Fruit fly (Drosophila melanogaster) whole organism, adult: Measurements from ENCODE around the gene CG6356.

Experiments
- CG11617 ChIP-seq: fragments of 200-800 bp; sonication (Bioruptor generic); optimal IDR thresholded peaks from 2 replicates; lab custom pipeline; 2017; ENCODE audit warnings: mild to moderate bottlenecking, missing biosample characterization, missing genetic modification reagents, missing genetic modification characterization
- CG12768 ChIP-seq: fragments of 200-800 bp; sonication (Bioruptor generic); optimal IDR thresholded peaks from 2 replicates; lab custom pipeline; 2017; ENCODE audit warnings: missing biosample characterization, missing genetic modification characterization, mild to moderate bottlenecking, moderate library complexity, missing genetic modification reagents
- CG14711 ChIP-seq: fragments of 200-800 bp; sonication (Bioruptor generic); optimal IDR thresholded peaks from 2 replicates; lab custom pipeline; 2018; ENCODE audit warnings: missing biosample characterization, mild to moderate bottlenecking, missing genetic modification characterization, moderate library complexity
- CG1620 ChIP-seq: fragments of 200-800 bp; sonication (Bioruptor generic); optimal IDR thresholded peaks from 2 replicates; lab custom pipeline; 2016; ENCODE audit warnings: missing biosample characterization, missing genetic modification characterization
- CG33017 ChIP-seq: fragments of 200-800 bp; sonication (Bioruptor generic); optimal IDR thresholded peaks from 2 replicates; lab custom pipeline; 2018; ENCODE audit warnings: missing biosample characterization, mild to moderate bottlenecking, missing genetic modification characterization, moderate library complexity
- CG5204 ChIP-seq: fragments of 200-800 bp; sonication (Bioruptor generic); optimal IDR thresholded peaks from 2 replicates; lab custom pipeline; 2016; ENCODE audit warnings: missing biosample characterization, missing genetic modification characterization
- CG7045 ChIP-seq: fragments of 200-800 bp; sonication (Bioruptor generic); optimal IDR thresholded peaks from 2 replicates; lab custom pipeline; 2017; ENCODE audit warnings: missing biosample characterization, mild to moderate bottlenecking, missing genetic modification characterization
- CG7101 ChIP-seq: fragments of 200-800 bp; sonication (Bioruptor generic); optimal IDR thresholded peaks from 2 replicates; lab custom pipeline; 2018; ENCODE audit warnings: missing biosample characterization, mild to moderate bottlenecking, missing genetic modification characterization, moderate library complexity
- Clk ChIP-seq: fragments of 200-800 bp; sonication (Bioruptor generic); optimal IDR thresholded peaks from 2 replicates; lab custom pipeline; 2017; ENCODE audit warnings: missing biosample characterization, missing genetic modification characterization
- Crg-1 ChIP-seq: fragments of 200-800 bp; sonication (Bioruptor generic); optimal IDR thresholded peaks from 2 replicates; lab custom pipeline; 2016; ENCODE audit warnings: missing biosample characterization, missing genetic modification characterization
- Hr96 ChIP-seq: fragments of 200-800 bp; sonication (Bioruptor generic); optimal IDR thresholded peaks from 2 replicates; lab custom pipeline; 2016; ENCODE audit warnings: missing biosample characterization, missing genetic modification characterization
- Mnt ChIP-seq: fragments of 200-800 bp; sonication (Bioruptor generic); optimal IDR thresholded peaks from 2 replicates; lab custom pipeline; 2016; ENCODE audit warnings: missing biosample characterization, mild to moderate bottlenecking, missing genetic modification characterization
- bab1 ChIP-seq: fragments of 200-800 bp; sonication (Bioruptor generic); optimal IDR thresholded peaks from 3 replicates; lab custom pipeline; 2019; ENCODE audit warnings: missing biosample characterization, mild to moderate bottlenecking, missing genetic modification characterization, moderate library complexity
- cic ChIP-seq: fragments of 200-800 bp; sonication (Bioruptor generic); optimal IDR thresholded peaks from 2 replicates; lab custom pipeline; 2017; ENCODE audit warnings: missing biosample characterization, mild to moderate bottlenecking, missing genetic modification characterization, moderate library complexity
- cnc ChIP-seq, 2 experiments: fragments of >200 bp; optimal IDR thresholded peaks; 2 replicates each; lab custom pipeline; 2017
- kay ChIP-seq: fragments of 200-800 bp; sonication (Bioruptor generic); peaks from one replicate; lab custom pipeline; 2016; ENCODE audit warnings: missing biosample characterization, missing genetic modification characterization, borderline replicate concordance
- ovo ChIP-seq: fragments of 200-800 bp; sonication (Bioruptor generic); optimal IDR thresholded peaks from 2 replicates; lab custom pipeline; 2016; ENCODE audit warnings: missing biosample characterization, missing genetic modification characterization
- pad ChIP-seq: fragments of 200-800 bp; sonication (Bioruptor generic); optimal IDR thresholded peaks from 3 replicates; lab custom pipeline; 2017; ENCODE audit warnings: missing biosample characterization, missing genetic modification characterization, mild to moderate bottlenecking, moderate library complexity, missing genetic modification reagents
- tj ChIP-seq: fragments of 200-800 bp; sonication (Bioruptor generic); optimal IDR thresholded peaks from 3 replicates; lab custom pipeline; 2017; ENCODE audit warnings: missing biosample characterization, mild to moderate bottlenecking, missing genetic modification characterization, moderate library complexity
- toe ChIP-seq: fragments of 200-800 bp; sonication (Bioruptor generic); optimal IDR thresholded peaks from 2 replicates; lab custom pipeline; 2016; ENCODE audit warnings: missing biosample characterization, missing genetic modification characterization

The CG6356 gene

DNA sequence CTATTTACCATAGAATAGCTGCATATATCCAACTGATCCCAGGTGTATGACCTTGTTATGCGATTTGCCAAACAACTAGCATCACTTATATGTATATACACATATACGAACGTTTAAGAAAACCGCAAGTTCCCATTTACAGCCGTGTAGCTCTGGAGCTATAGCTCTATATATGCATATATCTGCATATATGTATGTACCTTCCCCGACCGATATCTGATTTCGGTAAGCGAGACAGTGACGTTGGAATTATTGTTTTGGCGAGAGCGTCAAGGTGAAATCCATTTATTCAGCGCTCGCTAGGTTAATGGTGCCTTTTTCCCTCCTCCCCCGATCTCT is 23.7 kb upstream of the CG6356 start:
- peak; percentile 35 for TF ChIP-seq CG11617 (GFP tag; lab: Kevin White, UChicago)
- peak; percentile 90 for TF ChIP-seq pad (GFP tag; lab: Kevin White, UChicago)
- no peak for TF ChIP-seq CG7101 (tag; lab: Kevin White, UChicago)
- peak; percentile 69 for TF ChIP-seq kay (GFP tag; lab: Kevin White, UChicago)
- TF ChIP-seq ovo (GFP tag; lab: Kevin White, UChicago), result no peak
- TF ChIP-seq Hr96 (GFP tag; lab: Kevin White, UChicago), result no peak
- peak; percentile 32 for TF ChIP-seq tj (GFP tag; lab: Kevin White, UChicago)
- TF ChIP-seq toe, result no peak
- TF ChIP-seq Crg-1 (GFP tag; lab: Kevin White, UChicago), result peak; percentile 4
- no peak for TF ChIP-seq CG14711 (tag; lab: Kevin White, UChicago)

dm6 chr3R:24260411-24260810 is 23.3 kb upstream of the CG6356 start:
- TF ChIP-seq CG14711 (tag; lab: Kevin White, UChicago) (no peak), kay (GFP tag; lab: Kevin White, UChicago) (peak; percentile 97)

dm6 chr3R:24261380-24262021 is 22.3 kb upstream of the CG6356 start:
- no peak for TF ChIP-seq ovo (GFP tag; lab: Kevin White, UChicago)
- no peak for TF ChIP-seq bab1 (GFP tag; lab: Kevin White, UChicago)
- TF ChIP-seq Clk (GFP tag; lab: Kevin White, UChicago), result no peak
- TF ChIP-seq Hr96 (GFP tag; lab: Kevin White, UChicago), result no peak
- TF ChIP-seq kay (GFP tag; lab: Kevin White, UChicago), result no peak
- TF ChIP-seq Mnt, result no peak
- no peak for TF ChIP-seq CG7045 (GFP tag; lab: Kevin White, UChicago)
- no peak for TF ChIP-seq Crg-1 (GFP tag; lab: Kevin White, UChicago)
- no peak for TF ChIP-seq cnc (optimal IDR thresholded peaks at IDR 0.05; lab: Kevin White, UChicago)
- no peak for TF ChIP-seq CG12768
- no peak for TF ChIP-seq pad (GFP tag; lab: Kevin White, UChicago)
- TF ChIP-seq CG1620 (GFP tag; lab: Kevin White, UChicago), result no peak
- no peak for TF ChIP-seq toe
- no peak for TF ChIP-seq CG11617 (GFP tag; lab: Kevin White, UChicago)
- TF ChIP-seq tj (GFP tag; lab: Kevin White, UChicago), result no peak
- TF ChIP-seq cic (GFP tag; lab: Kevin White, UChicago), result no peak

dm6 chr3R:24262923-24263322 is 20.8 kb upstream of the CG6356 start:
- TF ChIP-seq toe (no peak), Hr96 (GFP tag; lab: Kevin White, UChicago) (no peak), CG1620 (GFP tag; lab: Kevin White, UChicago) (no peak), CG11617 (GFP tag; lab: Kevin White, UChicago) (no peak), CG14711 (tag; lab: Kevin White, UChicago) (no peak), cnc (optimal IDR thresholded peaks at IDR 0.05; lab: Kevin White, UChicago) (no peak), pad (GFP tag; lab: Kevin White, UChicago) (no peak), ovo (GFP tag; lab: Kevin White, UChicago) (no peak), Clk (GFP tag; lab: Kevin White, UChicago) (no peak), CG5204 (GFP tag; lab: Kevin White, UChicago) (no peak), tj (GFP tag; lab: Kevin White, UChicago) (no peak)

DNA sequence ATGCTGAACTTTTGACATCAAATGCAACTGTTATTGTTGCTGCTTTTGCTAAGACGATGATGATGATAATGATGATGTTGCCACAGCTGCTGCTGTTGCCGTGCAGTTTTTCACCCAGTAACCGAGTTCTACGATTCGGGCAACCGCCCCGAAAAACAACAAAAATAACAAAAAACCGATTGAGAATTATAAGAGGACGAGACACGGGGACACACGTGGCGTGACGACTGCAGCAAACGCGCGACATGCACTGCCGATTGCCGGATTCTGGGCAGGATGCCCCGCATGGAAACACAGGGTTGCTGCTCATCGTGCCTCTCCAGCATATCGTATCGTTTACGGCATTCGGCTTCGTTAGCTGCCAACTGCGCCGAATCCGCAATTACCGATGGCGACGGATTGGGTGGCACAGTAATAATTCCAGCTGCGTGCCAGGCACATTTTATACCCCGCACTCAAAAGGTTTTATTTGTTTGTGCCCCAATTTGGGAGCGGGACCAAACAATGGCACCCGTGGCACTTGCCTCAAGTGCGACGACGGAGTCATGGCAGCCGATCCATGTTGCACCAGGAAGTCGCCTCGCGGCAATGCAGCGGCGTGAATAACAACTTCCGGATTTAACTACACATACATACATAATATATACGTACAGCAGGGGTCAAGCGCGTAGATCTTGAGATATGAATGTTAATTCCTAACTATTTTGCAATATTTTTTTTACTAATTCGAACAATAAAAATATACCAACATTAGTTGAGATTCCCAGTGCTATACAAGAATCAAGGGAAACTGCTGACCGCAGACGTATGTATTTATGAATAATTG is 20.0 kb upstream of the CG6356 start:
- TF ChIP-seq toe (peak; percentile 37), CG33017 (tag; lab: Kevin White, UChicago) (peak; percentile 17), Crg-1 (GFP tag; lab: Kevin White, UChicago) (no peak)

dm6 chr3R:24264414-24265363 is 19.1 kb upstream of the CG6356 start:
- TF ChIP-seq CG7045 (GFP tag; lab: Kevin White, UChicago) (peak; percentile 32), cic (GFP tag; lab: Kevin White, UChicago) (peak; percentile 81), cnc (optimal IDR thresholded peaks at IDR 0.05; lab: Kevin White, UChicago) (no peak), toe (peak; percentile 24), CG33017 (tag; lab: Kevin White, UChicago) (no peak), CG11617 (GFP tag; lab: Kevin White, UChicago) (peak; percentile 4), CG12768 (peak; percentile 31), ovo (GFP tag; lab: Kevin White, UChicago) (peak; percentile 13), pad (GFP tag; lab: Kevin White, UChicago) (peak; percentile 72), kay (GFP tag; lab: Kevin White, UChicago) (peak; percentile 40), CG1620 (GFP tag; lab: Kevin White, UChicago) (no peak), Crg-1 (GFP tag; lab: Kevin White, UChicago) (peak; percentile 32), tj (GFP tag; lab: Kevin White, UChicago) (peak; percentile 58)
